Worm (Caenorhabditis elegans) whole organism, L3 larva: ENCODE data around the gene C08E8.4.

ENCODE experiments used
- aly-2 ChIP-seq: fragments of 150-350 bp; optimal IDR thresholded peaks from 2 replicates; lab custom pipeline; 2014; ENCODE audit warnings: missing biosample characterization, missing genetic modification characterization
- ceh-82 ChIP-seq: fragments of 150-350 bp; optimal IDR thresholded peaks from 2 replicates; lab custom pipeline; 2014; ENCODE audit warnings: missing biosample characterization, missing genetic modification characterization
- unc-62 ChIP-seq: fragments of 150-350 bp; sonication (generic microtip); optimal IDR thresholded peaks from 4 replicates; lab custom pipeline; 2014; ENCODE audit warnings: missing biosample characterization, missing genetic modification reagents, missing genetic modification characterization
- ztf-4 ChIP-seq: fragments of 150-350 bp; optimal IDR thresholded peaks from 2 replicates; lab custom pipeline; 2014; ENCODE audit warnings: missing biosample characterization, missing genetic modification characterization

DNA sequence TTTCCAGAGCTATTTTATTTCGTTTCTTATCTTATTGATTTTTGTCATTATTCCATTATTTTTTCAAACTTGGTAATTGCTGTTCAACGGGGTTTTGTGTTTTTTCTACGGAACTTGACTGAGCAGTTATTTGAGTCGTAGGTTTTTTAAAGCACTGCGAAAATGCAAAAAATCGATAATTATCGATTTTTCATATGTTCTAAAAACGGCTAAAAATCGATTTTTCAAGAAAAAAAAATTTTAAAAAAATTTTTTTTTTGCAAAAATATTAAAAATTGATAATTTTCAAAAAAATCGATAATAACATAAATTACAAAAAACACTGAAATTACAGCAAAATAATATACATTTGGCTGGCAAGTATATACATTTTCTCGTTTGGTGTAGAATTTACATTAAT, 3.9 kb downstream of the C08E8.4 start:
- TF ChIP-seq aly-2 (tag; lab: Kevin White, UChicago), result no peak
- TF ChIP-seq ztf-4, result no peak
- TF ChIP-seq ceh-82 (tag; lab: Kevin White, UChicago), result no peak
- no peak for TF ChIP-seq unc-62 (GFP tag; lab: Kevin White, UChicago)
